Worm (Caenorhabditis elegans): ENCODE results near the gene C41C4.9.

DNA sequence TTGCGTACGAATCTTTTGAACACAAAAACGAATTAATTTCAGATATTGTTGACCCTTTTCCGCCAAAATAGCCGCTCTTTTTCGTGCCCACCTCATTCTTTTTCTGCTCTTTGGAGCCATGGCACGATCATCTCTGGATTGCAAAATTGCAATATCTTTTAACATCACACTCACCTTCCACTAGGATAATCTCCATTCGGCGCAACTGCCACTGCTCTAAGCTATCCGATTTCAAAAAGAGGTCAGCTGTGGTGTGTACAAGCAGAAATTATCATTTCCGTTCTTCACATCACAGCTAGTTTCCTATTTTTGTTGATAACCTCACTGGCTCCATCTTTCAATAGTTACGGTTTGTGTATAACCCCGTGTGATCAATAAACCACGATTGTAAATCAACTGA lies 19.2 kb downstream of the C41C4.9 start:
- TF ChIP-seq hlh-30 (tag; optimal IDR thresholded peaks at IDR 0.05; ENCODE audit: insufficient read depth) (no peak), ceh-14 (tag; optimal IDR thresholded peaks at IDR 0.05) (no peak), ceh-48 (tag; optimal IDR thresholded peaks at IDR 0.05) (no peak), ceh-19 (GFP tag; optimal IDR thresholded peaks at IDR 0.05) (no peak), dmd-4 (tag; optimal IDR thresholded peaks at IDR 0.05; ENCODE audit: borderline replicate concordance) (no peak), ztf-16 (tag; optimal IDR thresholded peaks at IDR 0.05) (no peak), nhr-11 (tag; optimal IDR thresholded peaks at IDR 0.05) (no peak), pqm-1 (tag; optimal IDR thresholded peaks at IDR 0.05) (no peak), zip-5 (tag; optimal IDR thresholded peaks at IDR 0.05) (no peak), nfya-1 (tag; optimal IDR thresholded peaks at IDR 0.05) (no peak)
